Worm (Caenorhabditis elegans) whole organism, young adult: ENCODE data around the gene arrd-11.

Source experiments
- B0035.1 ChIP-seq: sonication (generic microtip); optimal IDR thresholded peaks from 2 replicates; lab custom pipeline; 2016; ENCODE audit warnings: missing genetic modification characterization, mild to moderate bottlenecking, missing compliant biosample characterization, missing genotype, missing genetic modification reagents
- C06A6.2 ChIP-seq: fragments of 200-800 bp; sonication (Bioruptor generic); conservative IDR thresholded peaks from 2 replicates; pipeline ENCODE4 v1.3.6; 2022; ENCODE audit warnings: missing genetic modification characterization, missing compliant biosample characterization
- C17E4.6 ChIP-seq: fragments of 200-800 bp; sonication (Bioruptor generic); IDR thresholded peaks from 2 replicates; pipeline ENCODE4 v1.3.6; 2022; ENCODE audit warnings: missing genetic modification reagents, missing genetic modification characterization, missing compliant biosample characterization
- D2030.7 ChIP-seq: fragments of 200-800 bp; sonication (Bioruptor generic); IDR thresholded peaks from 2 replicates; pipeline ENCODE4 v1.3.6; 2022; ENCODE audit warnings: missing genetic modification reagents, missing genetic modification characterization, missing compliant biosample characterization
- F10E7.11 ChIP-seq: sonication (generic microtip); optimal IDR thresholded peaks from 2 replicates; lab custom pipeline; 2017; ENCODE audit warnings: mild to moderate bottlenecking, missing genetic modification characterization, moderate library complexity, missing compliant biosample characterization
- F37B4.10 ChIP-seq: fragments of 200-800 bp; sonication (Bioruptor generic); IDR thresholded peaks from 2 replicates; pipeline ENCODE4 v1.3.6; 2022; ENCODE audit warnings: missing genetic modification characterization, missing compliant biosample characterization
- F39B2.1 ChIP-seq: fragments of 200-800 bp; sonication (Bioruptor generic); IDR thresholded peaks from 2 replicates; pipeline ENCODE4 v1.3.6; 2022; ENCODE audit warnings: missing genetic modification reagents, missing genetic modification characterization, missing compliant biosample characterization
- F49E8.2 ChIP-seq: sonication (generic microtip); optimal IDR thresholded peaks from 3 replicates; lab custom pipeline; 2017; ENCODE audit warnings: missing genetic modification characterization, mild to moderate bottlenecking, missing compliant biosample characterization, antibody characterized with exemption, moderate library complexity; ENCODE audit not compliant: insufficient read depth
- F52B5.7 ChIP-seq: sonication (generic microtip); optimal IDR thresholded peaks from 2 replicates; lab custom pipeline; 2016; ENCODE audit warnings: mild to moderate bottlenecking, missing genetic modification characterization, missing compliant biosample characterization
- F55B11.4 ChIP-seq: sonication (generic microtip); optimal IDR thresholded peaks from 2 replicates; lab custom pipeline; 2016; ENCODE audit warnings: missing compliant biosample characterization, missing genetic modification characterization, borderline replicate concordance; ENCODE audit not compliant: insufficient read depth
- K11D2.4 ChIP-seq: fragments of 200-800 bp; sonication (Bioruptor generic); IDR thresholded peaks from 2 replicates; pipeline ENCODE4 v1.3.6; 2022; ENCODE audit warnings: missing genetic modification reagents, missing genetic modification characterization, missing compliant biosample characterization
- Y53F4B.3 ChIP-seq: fragments of 200-800 bp; sonication (Bioruptor generic); IDR thresholded peaks from 2 replicates; pipeline ENCODE4 v1.3.6; 2022; ENCODE audit warnings: missing genetic modification reagents, missing genetic modification characterization, missing compliant biosample characterization
- Y67H2A.10 ChIP-seq: fragments of 200-800 bp; sonication (Bioruptor generic); conservative IDR thresholded peaks from 2 replicates; pipeline ENCODE4 v1.3.6; 2022; ENCODE audit warnings: missing genetic modification reagents, missing genetic modification characterization, missing compliant biosample characterization
- ama-1 ChIP-seq, 3 experiments: fragments of 150-350 bp in 1 of 3; sonication (generic microtip) in 2 of 3; optimal IDR thresholded peaks; 2 replicates each; lab custom pipeline; 2014 to 2018; ENCODE audit warnings: missing biosample characterization in 2 of 3, missing genetic modification characterization in 2 of 3, missing genetic modification reagents in 2 of 3
- athp-1 ChIP-seq: sonication (generic microtip); optimal IDR thresholded peaks from 2 replicates; lab custom pipeline; 2017; ENCODE audit warnings: mild to moderate bottlenecking, missing genetic modification characterization, missing compliant biosample characterization
- attf-3 ChIP-seq: fragments of 200-800 bp; sonication (Bioruptor generic); conservative IDR thresholded peaks from 2 replicates; pipeline ENCODE4 v1.3.6; 2022; ENCODE audit warnings: missing genetic modification reagents, missing genetic modification characterization, missing compliant biosample characterization
- attf-5 ChIP-seq: fragments of 200-800 bp; sonication (Bioruptor generic); optimal IDR thresholded peaks from 2 replicates; lab custom pipeline; 2018; ENCODE audit warnings: mild to moderate bottlenecking, missing genetic modification characterization, missing compliant biosample characterization
- cebp-1 ChIP-seq, 2 experiments: fragments of 200-800 bp in 1 of 2; sonication (Bioruptor generic) in 1 of 2; sonication (generic microtip) in 1 of 2; IDR thresholded peaks in 1 of 2; optimal IDR thresholded peaks in 1 of 2; 2 replicates each; pipeline versions ENCODE4 v1.3.6 to Lab custom; 2017 to 2022; ENCODE audit warnings: missing compliant biosample characterization in 2 of 2, missing genetic modification characterization in 2 of 2, mild to moderate bottlenecking in 1 of 2, missing genetic modification reagents in 1 of 2, moderate library complexity in 1 of 2
- ceh-100 ChIP-seq: fragments of 200-800 bp; sonication (Bioruptor generic); IDR thresholded peaks from 2 replicates; pipeline ENCODE4 v1.3.6; 2022; ENCODE audit warnings: missing genetic modification reagents, missing genetic modification characterization, missing compliant biosample characterization
- ceh-40 ChIP-seq: fragments of 200-800 bp; sonication (Bioruptor generic); IDR thresholded peaks from 2 replicates; pipeline ENCODE4 v1.3.6; 2022; ENCODE audit warnings: missing genetic modification characterization, missing compliant biosample characterization
- ceh-91 ChIP-seq: fragments of 200-800 bp; sonication (Bioruptor generic); IDR thresholded peaks from 2 replicates; pipeline ENCODE4 v1.3.6; 2022; ENCODE audit warnings: missing genetic modification reagents, missing genetic modification characterization, missing compliant biosample characterization
- die-1 ChIP-seq: sonication (generic microtip); optimal IDR thresholded peaks from 2 replicates; lab custom pipeline; 2016; ENCODE audit warnings: missing genotype, mild to moderate bottlenecking, missing genetic modification characterization, missing compliant biosample characterization
- egl-44 ChIP-seq: fragments of 200-800 bp; sonication (Bioruptor generic); IDR thresholded peaks from 2 replicates; pipeline ENCODE4 v1.3.6; 2022; ENCODE audit warnings: missing genetic modification reagents, missing genetic modification characterization, missing compliant biosample characterization
- hmg-20 ChIP-seq: fragments of 200-800 bp; sonication (Bioruptor generic); IDR thresholded peaks from 2 replicates; pipeline ENCODE4 v1.3.6; 2022; ENCODE audit warnings: missing genetic modification reagents, missing genetic modification characterization, missing compliant biosample characterization
- lag-1 ChIP-seq: fragments of 200-800 bp; sonication (Bioruptor generic); IDR thresholded peaks from 2 replicates; pipeline ENCODE4 v1.3.6; 2022; ENCODE audit warnings: missing genetic modification reagents, missing genetic modification characterization, missing compliant biosample characterization
- let-526 ChIP-seq: fragments of 200-800 bp; sonication (Bioruptor generic); IDR thresholded peaks from 2 replicates; pipeline ENCODE4 v1.3.6; 2022; ENCODE audit warnings: missing genetic modification reagents, missing genetic modification characterization, missing compliant biosample characterization
- let-607 ChIP-seq, 2 experiments: fragments of 200-800 bp in 1 of 2; sonication (Bioruptor generic) in 1 of 2; sonication (generic microtip) in 1 of 2; optimal IDR thresholded peaks; 2 replicates each; lab custom pipeline; 2016 to 2018; ENCODE audit warnings: mild to moderate bottlenecking in 2 of 2, missing compliant biosample characterization in 2 of 2, missing genetic modification characterization in 2 of 2, moderate library complexity in 2 of 2, missing genotype in 1 of 2
- madf-8 ChIP-seq: fragments of 200-800 bp; sonication (Bioruptor generic); conservative IDR thresholded peaks from 2 replicates; pipeline ENCODE4 v1.3.6; 2022; ENCODE audit warnings: missing genetic modification reagents, missing genetic modification characterization, missing compliant biosample characterization
- mel-28 ChIP-seq: sonication (generic microtip); optimal IDR thresholded peaks from 2 replicates; lab custom pipeline; 2016; ENCODE audit warnings: borderline replicate concordance, mild to moderate bottlenecking, missing genetic modification characterization, missing compliant biosample characterization
- nfya-1 ChIP-seq: sonication (generic microtip); optimal IDR thresholded peaks from 2 replicates; lab custom pipeline; 2017; ENCODE audit warnings: antibody characterized with exemption, missing compliant biosample characterization, missing genetic modification characterization, borderline replicate concordance; ENCODE audit not compliant: insufficient read depth
- nfyb-1 ChIP-seq: fragments of 200-800 bp; sonication (Bioruptor generic); IDR thresholded peaks from 2 replicates; pipeline ENCODE4 v1.3.6; 2022; ENCODE audit warnings: missing genetic modification reagents, missing genetic modification characterization, missing compliant biosample characterization
- sdz-38 ChIP-seq: sonication (generic microtip); optimal IDR thresholded peaks from 2 replicates; lab custom pipeline; 2016; ENCODE audit warnings: missing genotype, missing genetic modification characterization, missing compliant biosample characterization
- xnd-1 ChIP-seq: sonication (generic microtip); optimal IDR thresholded peaks from 2 replicates; lab custom pipeline; 2016; ENCODE audit warnings: missing genotype, missing genetic modification reagents, missing genetic modification characterization, missing compliant biosample characterization
- ztf-26 ChIP-seq: sonication (generic microtip); optimal IDR thresholded peaks from 2 replicates; lab custom pipeline; 2017; ENCODE audit warnings: missing genetic modification characterization, missing compliant biosample characterization

arrd-11 gene

ce11 chrII:13739423-13739822 is 23.8 kb upstream of the arrd-11 start:
- no peak for TF ChIP-seq xnd-1
- TF ChIP-seq B0035.1 (tag; lab: Kevin White, UChicago), result no peak

ce11 chrII:13741449-13741848 is 21.8 kb upstream of the arrd-11 start, which contains the start of gene mig-14:
TSS of gene mig-14 (plus strand) at chrII:13741738.
- TF ChIP-seq Y67H2A.10 (GFP tag; lab: Robert Waterston, UW), result no peak
- no peak for TF ChIP-seq F37B4.10
- TF ChIP-seq nfyb-1 (GFP tag; lab: Robert Waterston, UW), result 0 out of 2 replicates have a peak, but pooled peaks have one; percentile 37

- TF ChIP-seq ama-1 (optimal IDR thresholded peaks at IDR 0.05; lab: Kevin White, UChicago), result no peak
- TF ChIP-seq ama-1 (GFP tag; optimal IDR thresholded peaks at IDR 0.05; lab: Kevin White, UChicago), result no peak
- no peak for TF ChIP-seq athp-1 (tag; lab: Kevin White, UChicago)
- TF ChIP-seq ztf-26, result no peak
- TF ChIP-seq Y53F4B.3, result no peak
- TF ChIP-seq F49E8.2, result no peak
- TF ChIP-seq C06A6.2, result no peak
- no peak for TF ChIP-seq nfyb-1 (GFP tag; lab: Robert Waterston, UW)
- TF ChIP-seq attf-5 (GFP tag; lab: Kevin White, UChicago), result no peak
- no peak for TF ChIP-seq F52B5.7 (tag; lab: Kevin White, UChicago)
- no peak for TF ChIP-seq ceh-40 (GFP tag; lab: Robert Waterston, UW)
- TF ChIP-seq cebp-1 (GFP tag; IDR thresholded peaks at IDR 0.05; lab: Robert Waterston, UW), result no peak
- no peak for TF ChIP-seq cebp-1 (tag; optimal IDR thresholded peaks at IDR 0.05; lab: Kevin White, UChicago)
- TF ChIP-seq lag-1, result no peak
- TF ChIP-seq F10E7.11, result no peak
- TF ChIP-seq attf-3 (GFP tag; lab: Robert Waterston, UW), result no peak
- TF ChIP-seq ceh-100 (GFP tag; lab: Robert Waterston, UW), result no peak
- no peak for TF ChIP-seq ceh-91 (GFP tag; lab: Robert Waterston, UW)
- TF ChIP-seq nfya-1 (tag; lab: Kevin White, UChicago), result no peak
- no peak for TF ChIP-seq F37B4.10
These were observed 13.1 kb upstream of the arrd-11 start for ce11 chrII:13750128-13750527.

- TF ChIP-seq K11D2.4 (GFP tag; lab: Robert Waterston, UW) (no peak), F39B2.1 (GFP tag; lab: Robert Waterston, UW) (no peak), C17E4.6 (GFP tag; lab: Robert Waterston, UW) (no peak), ztf-26 (peak; percentile 76)
These were observed 12.2 kb upstream of the arrd-11 start for ce11 chrII:13751030-13751429.

- TF ChIP-seq egl-44 (no peak), hmg-20 (GFP tag; lab: Robert Waterston, UW) (no peak), madf-8 (GFP tag; lab: Robert Waterston, UW) (no peak), let-607 (tag; optimal IDR thresholded peaks at IDR 0.05; lab: Kevin White, UChicago) (no peak), mel-28 (tag; lab: Kevin White, UChicago) (no peak), die-1 (tag; lab: Kevin White, UChicago) (no peak), F55B11.4 (no peak), K11D2.4 (GFP tag; lab: Robert Waterston, UW) (no peak), F52B5.7 (tag; lab: Kevin White, UChicago) (no peak), sdz-38 (no peak), let-526 (no peak), D2030.7 (no peak)
These were observed 11.2 kb upstream of the arrd-11 start, which contains the start of gene arrd-14 for ce11 chrII:13752016-13752415. TSS of gene arrd-14 (plus strand) at chrII:13752316.
